Fruit fly (Drosophila melanogaster): ENCODE results near the gene CG17600.

dm6 chrX:22546797-22547196 lies 31.8 kb downstream of the CG17600 start, which contains the start of gene CG17601:
- TF ChIP-seq CG8478 (optimal IDR thresholded peaks at IDR 0.05) (no peak), CTCF (optimal IDR thresholded peaks at IDR 0.05) (no peak)

Data from S2 (cell line).